Worm (Caenorhabditis elegans) whole organism, early embryonic: ENCODE data around the gene rad-51.

Experiments
- B0310.2 ChIP-seq: sonication (generic microtip); optimal IDR thresholded peaks from 2 replicates; lab custom pipeline; 2016; ENCODE audit warnings: mild to moderate bottlenecking, missing genetic modification characterization, missing compliant biosample characterization
- F13C5.2 ChIP-seq: sonication (generic microtip); optimal IDR thresholded peaks from 2 replicates; lab custom pipeline; 2017; ENCODE audit warnings: mild to moderate bottlenecking, missing genetic modification characterization, inconsistent platforms, missing compliant biosample characterization
- aly-1 ChIP-seq: sonication (generic microtip); optimal IDR thresholded peaks from 2 replicates; lab custom pipeline; 2016; ENCODE audit warnings: missing genetic modification characterization, missing compliant biosample characterization
- ama-1 ChIP-seq: fragments of 150-350 bp; optimal IDR thresholded peaks from 2 replicates; lab custom pipeline; 2014
- ceh-13 ChIP-seq: fragments of 200-800 bp; sonication (Bioruptor generic); optimal IDR thresholded peaks from 2 replicates; lab custom pipeline; 2018; ENCODE audit warnings: mild to moderate bottlenecking, missing genetic modification characterization, missing compliant biosample characterization
- flt-1 ChIP-seq: fragments of 200-800 bp; sonication (Bioruptor generic); IDR thresholded peaks from 2 replicates; pipeline ENCODE4 v1.3.6; 2022; ENCODE audit warnings: missing genetic modification characterization, missing compliant biosample characterization
- hmbx-1 ChIP-seq: sonication (generic microtip); optimal IDR thresholded peaks from 2 replicates; lab custom pipeline; 2016; ENCODE audit warnings: mild to moderate bottlenecking, missing genetic modification characterization, missing compliant biosample characterization
- hnd-1 ChIP-seq: sonication (generic microtip); optimal IDR thresholded peaks from 2 replicates; lab custom pipeline; 2016; ENCODE audit warnings: missing genetic modification characterization, missing compliant biosample characterization
- sea-1 ChIP-seq: fragments of 200-800 bp; sonication (Bioruptor generic); conservative IDR thresholded peaks from 2 replicates; pipeline ENCODE4 v1.3.6; 2022; ENCODE audit warnings: missing genetic modification characterization, missing compliant biosample characterization
- tbx-11 ChIP-seq: fragments of 200-800 bp; sonication (Bioruptor generic); IDR thresholded peaks from 2 replicates; pipeline ENCODE4 v1.3.6; 2022; ENCODE audit warnings: missing genetic modification characterization, missing compliant biosample characterization
- tbx-37 ChIP-seq: fragments of 200-800 bp; sonication (Bioruptor generic); conservative IDR thresholded peaks from 2 replicates; pipeline ENCODE4 v1.3.6; 2022; ENCODE audit warnings: missing genetic modification reagents, missing genetic modification characterization, missing compliant biosample characterization

DNA sequence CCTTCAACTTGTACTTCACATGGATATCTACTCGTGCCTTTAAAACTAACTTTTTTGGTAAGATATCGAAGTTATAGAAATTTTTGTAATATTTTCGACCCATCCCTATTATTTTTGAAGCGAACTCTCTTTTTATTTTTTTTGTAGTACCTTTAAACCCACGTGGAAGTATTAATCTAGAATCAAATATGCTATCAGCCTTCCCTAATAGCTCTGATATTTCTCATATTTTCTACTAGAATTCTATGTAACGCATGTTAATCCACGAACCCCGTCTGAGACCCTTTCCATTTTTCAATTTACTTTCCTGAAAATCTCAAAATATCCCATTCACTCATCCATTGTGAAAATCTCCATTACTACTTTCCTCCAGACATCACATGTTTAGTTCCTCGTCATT, 10.7 kb downstream of the rad-51 start:
- no peak for TF ChIP-seq sea-1
- no peak for TF ChIP-seq hmbx-1 (tag; lab: Kevin White, UChicago)
- TF ChIP-seq tbx-11 (GFP tag; lab: Robert Waterston, UW), result no peak
- no peak for TF ChIP-seq tbx-37
- no peak for TF ChIP-seq B0310.2 (tag; lab: Kevin White, UChicago)
- no peak for TF ChIP-seq flt-1 (GFP tag; lab: Robert Waterston, UW)
- no peak for TF ChIP-seq hnd-1 (tag; lab: Kevin White, UChicago)
- no peak for TF ChIP-seq F13C5.2 (tag; lab: Kevin White, UChicago)
- no peak for TF ChIP-seq ama-1 (lab: Kevin White, UChicago)
- TF ChIP-seq ceh-13 (GFP tag; lab: Kevin White, UChicago), result no peak
- no peak for TF ChIP-seq aly-1 (tag; lab: Kevin White, UChicago)
